Worm (Caenorhabditis elegans) whole organism, L3 larva: Measurements from ENCODE around the gene srg-20.

Source experiments
- R02D3.7 ChIP-seq: fragments of 150-350 bp; optimal IDR thresholded peaks from 2 replicates; lab custom pipeline; 2014; ENCODE audit warnings: missing biosample characterization, missing genetic modification characterization
- ZK546.5 ChIP-seq: sonication (generic microtip); optimal IDR thresholded peaks from 2 replicates; lab custom pipeline; 2017; ENCODE audit warnings: missing biosample characterization, missing genetic modification characterization
- aly-2 ChIP-seq: fragments of 150-350 bp; optimal IDR thresholded peaks from 2 replicates; lab custom pipeline; 2014; ENCODE audit warnings: missing biosample characterization, missing genetic modification characterization
- ama-1 ChIP-seq: fragments of 150-350 bp; optimal IDR thresholded peaks from 2 replicates; lab custom pipeline; 2018
- ceh-28 ChIP-seq: fragments of 150-350 bp; optimal IDR thresholded peaks from 2 replicates; lab custom pipeline; 2014; ENCODE audit warnings: missing biosample characterization, missing genetic modification reagents, missing genetic modification characterization
- ceh-82 ChIP-seq: fragments of 150-350 bp; optimal IDR thresholded peaks from 2 replicates; lab custom pipeline; 2014; ENCODE audit warnings: missing biosample characterization, missing genetic modification characterization
- ceh-9 ChIP-seq: sonication (generic microtip); optimal IDR thresholded peaks from 2 replicates; lab custom pipeline; 2018; ENCODE audit warnings: missing biosample characterization, missing genetic modification characterization
- egl-27 ChIP-seq: sonication (generic microtip); optimal IDR thresholded peaks from 4 replicates; lab custom pipeline; 2017; ENCODE audit warnings: missing biosample characterization, missing genetic modification reagents, missing genetic modification characterization
- egl-5 ChIP-seq: fragments of 150-350 bp; optimal IDR thresholded peaks from 2 replicates; lab custom pipeline; 2017; ENCODE audit warnings: missing biosample characterization, missing genetic modification reagents, missing genetic modification characterization, inconsistent platforms
- elt-1 ChIP-seq: fragments of 150-350 bp; optimal IDR thresholded peaks from 2 replicates; lab custom pipeline; 2014; ENCODE audit warnings: missing biosample characterization, missing genetic modification characterization
- elt-2 ChIP-seq: sonication (generic microtip); optimal IDR thresholded peaks from 2 replicates; lab custom pipeline; 2016; ENCODE audit warnings: missing genetic modification reagents, mild to moderate bottlenecking, missing genetic modification characterization, missing compliant biosample characterization
- eor-1 ChIP-seq, 2 experiments: fragments of 150-350 bp; optimal IDR thresholded peaks; 2 replicates each; lab custom pipeline; 2014 to 2018; ENCODE audit warnings: missing biosample characterization in 2 of 2, missing genetic modification characterization in 2 of 2
- fkh-2 ChIP-seq: fragments of 150-350 bp; optimal IDR thresholded peaks from 2 replicates; lab custom pipeline; 2014; ENCODE audit warnings: missing biosample characterization, missing genetic modification reagents, missing genetic modification characterization
- fos-1 ChIP-seq: fragments of 150-350 bp; optimal IDR thresholded peaks from 2 replicates; lab custom pipeline; 2014; ENCODE audit warnings: missing biosample characterization, missing genetic modification characterization
- jun-1 ChIP-seq: fragments of 150-350 bp; optimal IDR thresholded peaks from 2 replicates; lab custom pipeline; 2014; ENCODE audit warnings: missing biosample characterization, missing genetic modification reagents, missing genetic modification characterization
- lin-15B ChIP-seq: fragments of 150-350 bp; optimal IDR thresholded peaks from 2 replicates; lab custom pipeline; 2014; ENCODE audit warnings: missing biosample characterization, missing genetic modification characterization
- lin-39 ChIP-seq: fragments of 150-350 bp; optimal IDR thresholded peaks from 2 replicates; lab custom pipeline; 2018; ENCODE audit warnings: missing biosample characterization, missing genetic modification reagents, missing genetic modification characterization
- lsy-12 ChIP-seq: sonication (generic microtip); optimal IDR thresholded peaks from 2 replicates; lab custom pipeline; 2016; ENCODE audit warnings: mild to moderate bottlenecking, missing genetic modification characterization, missing compliant biosample characterization
- nfya-1 ChIP-seq: sonication (generic microtip); optimal IDR thresholded peaks from 2 replicates; lab custom pipeline; 2017; ENCODE audit warnings: missing genetic modification characterization, mild to moderate bottlenecking, missing compliant biosample characterization, antibody characterized with exemption, moderate library complexity; ENCODE audit not compliant: insufficient read depth
- nhr-11 ChIP-seq: fragments of 150-350 bp; optimal IDR thresholded peaks from 2 replicates; lab custom pipeline; 2014; ENCODE audit warnings: missing biosample characterization, missing genetic modification characterization
- nhr-12 ChIP-seq: fragments of 150-350 bp; optimal IDR thresholded peaks from 2 replicates; lab custom pipeline; 2014; ENCODE audit warnings: missing biosample characterization, missing genetic modification characterization
- nhr-23 ChIP-seq: fragments of 150-350 bp; optimal IDR thresholded peaks from 2 replicates; lab custom pipeline; 2014; ENCODE audit warnings: missing biosample characterization, missing genetic modification reagents, missing genetic modification characterization
- nhr-237 ChIP-seq: fragments of 150-350 bp; optimal IDR thresholded peaks from 2 replicates; lab custom pipeline; 2014; ENCODE audit warnings: missing biosample characterization, missing genetic modification characterization
- nhr-28 ChIP-seq: fragments of 150-350 bp; optimal IDR thresholded peaks from 2 replicates; lab custom pipeline; 2014; ENCODE audit warnings: missing biosample characterization, missing genetic modification characterization
- nhr-43 ChIP-seq: sonication (generic microtip); optimal IDR thresholded peaks from 2 replicates; lab custom pipeline; 2016; ENCODE audit warnings: mild to moderate bottlenecking, missing genetic modification characterization, missing compliant biosample characterization; ENCODE audit not compliant: poor library complexity, severe bottlenecking
- nhr-67 ChIP-seq: fragments of 150-350 bp; optimal IDR thresholded peaks from 2 replicates; lab custom pipeline; 2014; ENCODE audit warnings: missing biosample characterization, missing genetic modification characterization
- nhr-77 ChIP-seq: fragments of 150-350 bp; optimal IDR thresholded peaks from 2 replicates; lab custom pipeline; 2014; ENCODE audit warnings: missing biosample characterization, missing genetic modification characterization
- pha-4 ChIP-seq: fragments of 150-350 bp; optimal IDR thresholded peaks from 2 replicates; lab custom pipeline; 2014; ENCODE audit warnings: missing biosample characterization, missing genetic modification reagents, missing genetic modification characterization
- pqm-1 ChIP-seq: fragments of 150-350 bp; optimal IDR thresholded peaks from 2 replicates; lab custom pipeline; 2017; ENCODE audit warnings: missing biosample characterization, missing genetic modification characterization, inconsistent platforms
- skn-1 ChIP-seq: fragments of 150-350 bp; optimal IDR thresholded peaks from 2 replicates; lab custom pipeline; 2014; ENCODE audit warnings: missing biosample characterization, missing genetic modification characterization
- snpc-4 ChIP-seq: fragments of 150-350 bp; optimal IDR thresholded peaks from 2 replicates; lab custom pipeline; 2014; ENCODE audit warnings: missing biosample characterization, missing genetic modification characterization
- tbx-2 ChIP-seq: sonication (generic microtip); optimal IDR thresholded peaks from 2 replicates; lab custom pipeline; 2016; ENCODE audit warnings: mild to moderate bottlenecking, missing genetic modification characterization, missing compliant biosample characterization
- unc-39 ChIP-seq: sonication (generic microtip); optimal IDR thresholded peaks from 4 replicates; lab custom pipeline; 2017; ENCODE audit warnings: missing biosample characterization, missing genetic modification characterization
- unc-62 ChIP-seq: fragments of 150-350 bp; sonication (generic microtip); optimal IDR thresholded peaks from 4 replicates; lab custom pipeline; 2014; ENCODE audit warnings: missing biosample characterization, missing genetic modification reagents, missing genetic modification characterization
- ztf-11 ChIP-seq: fragments of 150-350 bp; optimal IDR thresholded peaks from 2 replicates; lab custom pipeline; 2014; ENCODE audit warnings: missing biosample characterization, missing genetic modification characterization
- ztf-4 ChIP-seq: fragments of 150-350 bp; optimal IDR thresholded peaks from 2 replicates; lab custom pipeline; 2014; ENCODE audit warnings: missing biosample characterization, missing genetic modification characterization

The srg-20 gene

ce11 chrII:1603049-1603448, 33.4 kb upstream of the srg-20 start:
- no peak for TF ChIP-seq nhr-12 (tag; lab: Kevin White, UChicago)
- no peak for TF ChIP-seq ama-1 (lab: Kevin White, UChicago)
- no peak for TF ChIP-seq tbx-2 (tag; lab: Kevin White, UChicago)
- no peak for TF ChIP-seq eor-1 (tag; optimal IDR thresholded peaks at IDR 0.05; lab: Kevin White, UChicago)
- TF ChIP-seq lin-39 (tag; lab: Kevin White, UChicago) = no peak
- no peak for TF ChIP-seq ceh-28 (tag; lab: Kevin White, UChicago)
- no peak for TF ChIP-seq nhr-237 (tag; lab: Kevin White, UChicago)
- no peak for TF ChIP-seq nhr-77 (tag; lab: Kevin White, UChicago)
- TF ChIP-seq unc-39 (tag; lab: Kevin White, UChicago) = no peak
- TF ChIP-seq fos-1 (tag; lab: Kevin White, UChicago) = no peak
- no peak for TF ChIP-seq ceh-9 (tag; lab: Kevin White, UChicago)
- no peak for TF ChIP-seq aly-2 (tag; lab: Kevin White, UChicago)
- TF ChIP-seq unc-62 (GFP tag; lab: Kevin White, UChicago) = no peak
- TF ChIP-seq ztf-11 (tag; lab: Kevin White, UChicago) = no peak
- TF ChIP-seq nhr-67 (tag; lab: Kevin White, UChicago) = no peak
- TF ChIP-seq, all 47 proteins: peak for 0

ce11 chrII:1605010-1605409, 31.5 kb upstream of the srg-20 start:
- TF ChIP-seq skn-1 (tag; lab: Kevin White, UChicago) = no peak
- no peak for TF ChIP-seq jun-1 (tag; lab: Kevin White, UChicago)
- no peak for TF ChIP-seq elt-1 (tag; lab: Kevin White, UChicago)
- TF ChIP-seq pha-4 (tag; lab: Kevin White, UChicago) = no peak
- no peak for TF ChIP-seq nhr-67 (tag; lab: Kevin White, UChicago)
- no peak for TF ChIP-seq fkh-2 (tag; lab: Kevin White, UChicago)

- TF ChIP-seq ceh-82 (tag; lab: Kevin White, UChicago) = no peak
- TF ChIP-seq snpc-4 (tag; lab: Kevin White, UChicago) = no peak
- no peak for TF ChIP-seq nhr-23 (tag; lab: Kevin White, UChicago)
- TF ChIP-seq egl-27 = no peak
- TF ChIP-seq nfya-1 = no peak
- TF ChIP-seq ZK546.5 (tag; lab: Kevin White, UChicago) = no peak
- no peak for TF ChIP-seq nhr-77 (tag; lab: Kevin White, UChicago)
- no peak for TF ChIP-seq egl-5 (tag; lab: Kevin White, UChicago)
- TF ChIP-seq nhr-11 (tag; lab: Kevin White, UChicago) = no peak
These were observed 30.4 kb upstream of the srg-20 start, which contains the start of gene bath-33 for ce11 chrII:1606079-1606478. Gene bath-33, minus strand, starts transcription at chrII:1606179.

DNA sequence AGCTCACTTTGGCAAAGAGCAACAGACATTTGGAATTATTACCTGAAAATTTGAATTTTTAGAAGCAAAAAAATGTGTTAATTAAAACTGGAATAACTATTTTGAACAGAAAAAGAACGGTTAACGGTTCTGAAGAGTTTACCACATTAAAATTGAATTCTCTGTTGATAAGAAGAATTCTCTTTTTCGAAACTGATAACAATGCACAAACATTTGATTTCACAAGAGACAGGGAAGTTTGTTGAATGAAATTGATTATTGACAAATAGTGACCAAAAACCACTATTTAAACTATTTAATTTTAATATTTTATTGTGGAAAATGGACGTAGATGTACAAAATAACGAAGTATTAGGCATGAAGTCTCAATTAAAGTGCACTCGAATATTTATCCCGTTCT, 28.9 kb upstream of the srg-20 start:
- TF ChIP-seq fos-1 (tag; lab: Kevin White, UChicago) (no peak), egl-27 (no peak), pha-4 (tag; lab: Kevin White, UChicago) (peak; percentile 67), elt-2 (tag; lab: Kevin White, UChicago) (peak; percentile 82), pqm-1 (tag; lab: Kevin White, UChicago) (peak; percentile 19), jun-1 (tag; lab: Kevin White, UChicago) (no peak), lsy-12 (tag; lab: Kevin White, UChicago) (no peak)

ce11 chrII:1608915-1609314, 27.6 kb upstream of the srg-20 start:
- TF ChIP-seq nhr-67 (tag; lab: Kevin White, UChicago) (no peak), lin-39 (tag; lab: Kevin White, UChicago) (no peak), pqm-1 (tag; lab: Kevin White, UChicago) (peak; percentile 14), R02D3.7 (tag; lab: Kevin White, UChicago) (no peak), ceh-9 (tag; lab: Kevin White, UChicago) (no peak), lin-15B (no peak), nhr-43 (no peak), nhr-237 (tag; lab: Kevin White, UChicago) (no peak), ceh-28 (tag; lab: Kevin White, UChicago) (no peak), pha-4 (tag; lab: Kevin White, UChicago) (peak; percentile 34), elt-2 (tag; lab: Kevin White, UChicago) (peak; percentile 88), jun-1 (tag; lab: Kevin White, UChicago) (peak; percentile 6), nhr-28 (tag; lab: Kevin White, UChicago) (no peak), unc-62 (GFP tag; lab: Kevin White, UChicago) (no peak), nhr-23 (tag; lab: Kevin White, UChicago) (no peak), ztf-4 (tag; lab: Kevin White, UChicago) (no peak)
